Worm (Caenorhabditis elegans): ENCODE data around the gene cyb-2.1.

DNA sequence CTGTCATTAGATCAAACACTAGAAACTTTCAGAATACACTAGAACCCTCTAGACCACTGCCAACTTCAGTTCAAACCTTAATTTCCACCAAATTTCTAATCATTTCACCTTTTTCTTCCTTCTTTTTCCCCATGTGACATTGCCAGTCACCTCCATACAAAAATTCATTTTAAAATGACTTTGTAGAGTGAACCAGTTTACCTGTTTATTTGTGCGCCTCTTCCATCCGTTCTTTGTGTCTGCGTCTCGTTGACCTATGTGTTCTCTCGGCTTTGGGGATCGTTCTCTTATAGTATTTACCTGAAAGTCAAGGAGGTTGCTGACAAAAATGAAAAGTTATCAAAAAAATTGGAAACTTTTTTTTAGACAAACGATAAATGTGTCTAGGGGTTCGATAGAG, 5.2 kb upstream of the cyb-2.1 start:
- TF ChIP-seq F13C5.2 (tag; optimal IDR thresholded peaks at IDR 0.05) (no peak), ama-1 (optimal IDR thresholded peaks at IDR 0.05) (no peak), tra-4 (tag; optimal IDR thresholded peaks at IDR 0.05) (no peak), tbx-11 (GFP tag; IDR thresholded peaks at IDR 0.05) (no peak), ceh-13 (GFP tag; optimal IDR thresholded peaks at IDR 0.05) (no peak), B0310.2 (tag; optimal IDR thresholded peaks at IDR 0.05) (no peak), scrt-1 (GFP tag; IDR thresholded peaks at IDR 0.05) (no peak), flt-1 (GFP tag; IDR thresholded peaks at IDR 0.05) (no peak), pes-1 (GFP tag; IDR thresholded peaks at IDR 0.05) (no peak), sea-1 (GFP tag; conservative IDR thresholded peaks at IDR 0.05) (no peak), hnd-1 (tag; optimal IDR thresholded peaks at IDR 0.05) (no peak)

Measured in whole organism, early embryonic.